Fruit fly (Drosophila melanogaster) whole organism, larva: Measurements from ENCODE around the gene CG44141.

Experiments used
- noc ChIP-seq: fragments of 200-800 bp; sonication (Bioruptor generic); optimal IDR thresholded peaks from 3 replicates; lab custom pipeline; 2019; ENCODE audit warnings: missing biosample characterization, mild to moderate bottlenecking, missing genetic modification characterization, moderate library complexity

The CG44141 gene

DNA sequence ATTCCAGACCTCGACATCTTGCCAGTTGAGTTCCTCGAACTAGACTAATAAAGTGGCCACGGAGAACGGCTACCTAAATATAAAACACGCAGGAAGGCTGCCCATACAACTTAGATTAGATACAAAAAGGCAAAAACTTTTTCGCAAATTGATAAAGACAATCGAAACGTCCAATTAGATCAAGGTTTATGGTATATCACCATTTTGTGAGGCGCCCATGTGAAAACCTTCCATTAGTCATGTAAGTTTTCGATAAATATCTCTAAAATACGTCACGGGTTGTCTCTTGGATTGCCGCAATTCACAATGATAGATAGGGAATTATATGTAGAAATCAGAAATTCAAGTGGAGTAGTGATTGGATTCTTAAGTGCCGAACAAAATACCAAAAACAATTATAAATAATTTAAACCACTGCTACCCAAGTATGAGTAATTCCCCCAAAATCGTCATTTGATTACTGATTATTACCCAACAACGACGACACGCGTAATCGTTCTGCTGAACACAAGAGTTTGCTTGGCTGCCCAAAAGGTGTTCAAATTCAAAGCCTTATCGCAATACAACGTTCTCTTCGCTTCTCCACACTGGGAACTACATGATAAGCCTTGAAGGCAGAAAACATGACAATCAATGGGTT is 47.5 kb downstream of the CG44141 start, which contains the start of gene CG15255:
Gene CG15255, minus strand, starts transcription at position 51 of the 640 bp plus-strand sequence.
- TF ChIP-seq noc = peak; percentile 40

DNA sequence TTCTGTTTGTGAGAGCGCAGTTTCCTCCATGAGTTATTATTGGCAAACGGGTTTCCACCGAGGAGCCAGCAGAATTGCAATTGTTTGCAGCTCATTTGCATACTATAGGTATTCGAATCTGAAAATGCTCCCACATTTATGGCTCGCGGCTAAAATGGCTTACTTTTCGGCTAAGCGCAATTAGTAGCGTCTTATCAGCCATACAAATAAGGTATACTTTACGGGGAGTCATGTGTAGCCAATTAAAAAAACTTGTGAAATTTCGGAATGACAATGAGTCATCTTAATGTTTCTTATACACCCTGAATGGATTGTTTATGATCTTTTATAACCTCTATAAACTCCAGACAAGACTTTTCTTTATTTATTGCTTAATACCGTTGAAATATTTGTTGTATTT is 50.1 kb downstream of the CG44141 start:
- no peak for TF ChIP-seq noc
